Fruit fly (Drosophila melanogaster): ENCODE results near the gene pst.
A peak's percentile ranks its signal among the peaks of the same experiment; 100 is the strongest.

The pst gene

dm6 chr3L:7360324-7360852, 325 bp upstream of the pst start, which contains the start of gene Sec63 (continued):
- peak; percentile 50 for TF ChIP-seq CG15601 (tag; optimal IDR thresholded peaks at IDR 0.05)
- no peak for TF ChIP-seq fru (optimal IDR thresholded peaks at IDR 0.05)
- TF ChIP-seq lilli (GFP tag; optimal IDR thresholded peaks at IDR 0.05): peak; percentile 51
- no peak for TF ChIP-seq NC2α (GFP tag; optimal IDR thresholded peaks at IDR 0.05)
- TF ChIP-seq Opbp (GFP tag; IDR thresholded peaks at IDR 0.05; ENCODE audit: partially characterized antibody): peak; percentile 88
- TF ChIP-seq Hr39 (optimal IDR thresholded peaks at IDR 0.05): no peak
- no peak for TF ChIP-seq CG11093 (GFP tag; IDR thresholded peaks at IDR 0.05)
- no peak for TF ChIP-seq CG2889 (GFP tag; IDR thresholded peaks at IDR 0.05)
- TF ChIP-seq CG6791 (GFP tag; IDR thresholded peaks at IDR 0.05; ENCODE audit: partially characterized antibody): peak; percentile 91
- no peak for TF ChIP-seq CG12744 (GFP tag; optimal IDR thresholded peaks at IDR 0.05)
- TF ChIP-seq CG2712 (tag; optimal IDR thresholded peaks at IDR 0.05): peak; percentile 31
- TF ChIP-seq crp (GFP tag; optimal IDR thresholded peaks at IDR 0.05): peak in 1 of 2 experiments; percentile 74
- no peak for TF ChIP-seq NK7.1 (GFP tag; optimal IDR thresholded peaks at IDR 0.05)
- TF ChIP-seq repo (GFP tag; optimal IDR thresholded peaks at IDR 0.05): peak; percentile 6
- TF ChIP-seq wek (GFP tag; optimal IDR thresholded peaks at IDR 0.05): no peak
- TF ChIP-seq Usf (GFP tag; optimal IDR thresholded peaks at IDR 0.05): no peak
- no peak for TF ChIP-seq Drgx (GFP tag; IDR thresholded peaks at IDR 0.05)
- no peak for TF ChIP-seq MTF-1 (GFP tag; optimal IDR thresholded peaks at IDR 0.05; ENCODE audit: borderline replicate concordance)
- no peak for TF ChIP-seq Dfd (GFP tag; optimal IDR thresholded peaks at IDR 0.05)
- no peak for TF ChIP-seq CG4854 (GFP tag; optimal IDR thresholded peaks at IDR 0.05)
- TF ChIP-seq gro (GFP tag; optimal IDR thresholded peaks at IDR 0.05): peak; percentile 76
- TF ChIP-seq CG8290 (GFP tag; optimal IDR thresholded peaks at IDR 0.05): peak; percentile 35
- TF ChIP-seq CG8290 (tag; optimal IDR thresholded peaks at IDR 0.05): peak in 1 of 2 experiments; percentile 81
- TF ChIP-seq CG34376 (GFP tag; optimal IDR thresholded peaks at IDR 0.05): no peak
- no peak for TF ChIP-seq maf-S (GFP tag; optimal IDR thresholded peaks at IDR 0.05)
- peak; percentile 35 for TF ChIP-seq ind (GFP tag; optimal IDR thresholded peaks at IDR 0.05)
- TF ChIP-seq ac (GFP tag; optimal IDR thresholded peaks at IDR 0.05): no peak
- TF ChIP-seq Hr78 (GFP tag; optimal IDR thresholded peaks at IDR 0.05): no peak
- no peak for TF ChIP-seq gt (GFP tag; IDR thresholded peaks at IDR 0.05)
- peak; percentile 89 for TF ChIP-seq tna (GFP tag; IDR thresholded peaks at IDR 0.05; ENCODE audit: partially characterized antibody)
- TF ChIP-seq B-H1 (GFP tag; IDR thresholded peaks at IDR 0.05): no peak
- TF ChIP-seq CG5953 (GFP tag; IDR thresholded peaks at IDR 0.05): no peak
- no peak for TF ChIP-seq bowl (GFP tag; IDR thresholded peaks at IDR 0.05)
- peak; percentile 87; the same call in 2 of the 3 replicates for TF ChIP-seq mld (GFP tag; IDR thresholded peaks at IDR 0.05; ENCODE audit: partially characterized antibody)
- TF ChIP-seq Atf6 (GFP tag; IDR thresholded peaks at IDR 0.05): no peak; the same call in 1 of the 2 replicates
- TF ChIP-seq dysf (GFP tag; IDR thresholded peaks at IDR 0.05): no peak; the same call in 2 of the 3 replicates
- TF ChIP-seq CG2120 (GFP tag; optimal IDR thresholded peaks at IDR 0.05): peak; percentile 59
- peak; percentile 36 for TF ChIP-seq NfI (GFP tag; optimal IDR thresholded peaks at IDR 0.05)
- TF ChIP-seq CG32772 (GFP tag; IDR thresholded peaks at IDR 0.05): peak; percentile 4; the same call in 1 of the 2 replicates
- TF ChIP-seq vvl (GFP tag; IDR thresholded peaks at IDR 0.05): peak; percentile 11; the same call in 1 of the 2 replicates
- TF ChIP-seq nerfin-2 (GFP tag; IDR thresholded peaks at IDR 0.05; ENCODE audit: partially characterized antibody): peak; percentile 85
- no peak for TF ChIP-seq Mes4 (GFP tag; optimal IDR thresholded peaks at IDR 0.05)
- peak; percentile 80 for TF ChIP-seq unc-4 (GFP tag; IDR thresholded peaks at IDR 0.05; ENCODE audit: partially characterized antibody)
- 0 out of 2 replicates have a peak, but pooled peaks have one; percentile 4 for TF ChIP-seq Ada2b (GFP tag; IDR thresholded peaks at IDR 0.05)
- TF ChIP-seq CG3726 (GFP tag; IDR thresholded peaks at IDR 0.05): no peak
- peak; percentile 60 for TF ChIP-seq CG11504 (tag; optimal IDR thresholded peaks at IDR 0.05)
- TF ChIP-seq mirr (GFP tag; optimal IDR thresholded peaks at IDR 0.05): no peak
- 0 out of 2 replicates have a peak, but pooled peaks have one; percentile 34 for TF ChIP-seq chm (GFP tag; IDR thresholded peaks at IDR 0.05)
- TF ChIP-seq ro (GFP tag; IDR thresholded peaks at IDR 0.05): no peak
- peak; percentile 49 for TF ChIP-seq CG17359 (tag; optimal IDR thresholded peaks at IDR 0.05)
- no peak for TF ChIP-seq cwo (GFP tag; optimal IDR thresholded peaks at IDR 0.05)

All from whole organism, embryonic.